Fruit fly (Drosophila melanogaster): ENCODE data around the gene Det.

Det gene

DNA sequence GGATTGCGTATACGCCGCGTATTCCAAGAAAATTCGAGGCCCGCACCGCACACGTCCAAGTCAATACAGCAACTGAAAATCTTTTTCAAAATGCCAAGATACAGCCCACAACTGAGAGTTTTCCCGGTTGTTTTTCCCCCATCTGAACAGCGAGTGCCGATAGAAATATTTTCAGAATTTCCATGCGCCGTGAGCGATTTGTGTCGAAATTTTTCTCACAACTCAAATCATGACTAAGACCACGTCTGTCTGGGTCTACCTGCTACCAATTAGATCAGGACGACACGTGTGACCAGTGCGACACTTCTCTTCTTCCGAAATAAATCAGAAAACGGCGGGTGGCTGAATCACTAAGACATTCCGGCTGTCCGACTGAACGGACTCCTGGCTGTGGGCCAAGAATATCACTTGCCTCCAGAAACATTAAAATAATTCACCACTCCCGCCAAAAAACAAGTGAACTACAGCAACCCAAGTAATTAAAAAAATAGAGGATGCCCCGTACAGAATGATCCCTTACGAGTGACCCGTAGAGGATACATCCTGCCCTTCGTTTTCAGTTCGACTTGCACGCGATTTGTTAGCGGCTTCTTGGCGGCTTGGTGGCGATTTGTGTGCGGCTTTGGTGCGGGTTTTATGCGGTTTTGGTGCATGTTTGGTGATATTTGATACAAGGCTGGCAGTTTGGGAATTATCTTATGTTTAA lies 24.0 kb upstream of the Det start, which contains the start of gene cher:
Gene cher, minus strand, starts transcription at position 51 of the 706 bp plus-strand sequence.
- no peak for TF ChIP-seq h (optimal IDR thresholded peaks at IDR 0.05)
- TF ChIP-seq Sin3A (optimal IDR thresholded peaks at IDR 0.05): no peak
- TF ChIP-seq ttk (optimal IDR thresholded peaks at IDR 0.05): no peak
- TF ChIP-seq Myc (optimal IDR thresholded peaks at IDR 0.05): no peak
- no peak for TF ChIP-seq psq (optimal IDR thresholded peaks at IDR 0.05)
- TF ChIP-seq insv (optimal IDR thresholded peaks at IDR 0.05): no peak

dm6 chr3R:17126838-17127237 lies 22.6 kb upstream of the Det start, which contains the start of the genes CG17477 and CG31269:
CG17477 (minus strand) TSS chr3R:17126938.
CG31269 (plus strand) TSS chr3R:17127126.
- no peak for TF ChIP-seq h (optimal IDR thresholded peaks at IDR 0.05)
- no peak for TF ChIP-seq psq (optimal IDR thresholded peaks at IDR 0.05)
- TF ChIP-seq Myc (optimal IDR thresholded peaks at IDR 0.05): no peak
- no peak for TF ChIP-seq ttk (optimal IDR thresholded peaks at IDR 0.05)
- TF ChIP-seq Sin3A (optimal IDR thresholded peaks at IDR 0.05): no peak
- no peak for TF ChIP-seq insv (optimal IDR thresholded peaks at IDR 0.05)

- no peak for TF ChIP-seq Myc (optimal IDR thresholded peaks at IDR 0.05)
- no peak for TF ChIP-seq Sin3A (optimal IDR thresholded peaks at IDR 0.05)
- no peak for TF ChIP-seq insv (optimal IDR thresholded peaks at IDR 0.05)
- TF ChIP-seq psq (optimal IDR thresholded peaks at IDR 0.05): no peak
- TF ChIP-seq ttk (optimal IDR thresholded peaks at IDR 0.05): no peak
- no peak for TF ChIP-seq h (optimal IDR thresholded peaks at IDR 0.05)
These were observed 21.6 kb upstream of the Det start, which contains the start of gene CG31265 for dm6 chr3R:17127912-17128311. CG31265 (plus strand) TSS chr3R:17128212.

dm6 chr3R:17130326-17130725 lies 19.1 kb upstream of the Det start, which contains the start of gene CG17475:
CG17475 (minus strand) TSS chr3R:17130426.
- TF ChIP-seq ttk (optimal IDR thresholded peaks at IDR 0.05) (no peak), Myc (optimal IDR thresholded peaks at IDR 0.05) (no peak), psq (optimal IDR thresholded peaks at IDR 0.05) (no peak), insv (optimal IDR thresholded peaks at IDR 0.05) (no peak), Sin3A (optimal IDR thresholded peaks at IDR 0.05) (no peak), h (optimal IDR thresholded peaks at IDR 0.05) (no peak)

- no peak for TF ChIP-seq Sin3A (optimal IDR thresholded peaks at IDR 0.05)
- TF ChIP-seq h (optimal IDR thresholded peaks at IDR 0.05): no peak
- TF ChIP-seq insv (optimal IDR thresholded peaks at IDR 0.05): no peak
- no peak for TF ChIP-seq Myc (optimal IDR thresholded peaks at IDR 0.05)
- TF ChIP-seq ttk (optimal IDR thresholded peaks at IDR 0.05): no peak
- TF ChIP-seq psq (optimal IDR thresholded peaks at IDR 0.05): no peak
These were observed 17.3 kb upstream of the Det start, which contains the start of the genes CG4053 and CG31266 for dm6 chr3R:17132098-17132712. CG4053 (minus strand) TSS chr3R:17132198. CG31266 (plus strand) TSS chr3R:17132662.

- TF ChIP-seq insv (optimal IDR thresholded peaks at IDR 0.05) (no peak), psq (optimal IDR thresholded peaks at IDR 0.05) (no peak), Myc (optimal IDR thresholded peaks at IDR 0.05) (no peak), h (optimal IDR thresholded peaks at IDR 0.05) (no peak), ttk (optimal IDR thresholded peaks at IDR 0.05) (no peak), Sin3A (optimal IDR thresholded peaks at IDR 0.05) (no peak)
These were observed 15.6 kb upstream of the Det start, which contains the start of gene CG31267 for dm6 chr3R:17133897-17134296. CG31267 (plus strand) TSS chr3R:17134197.

dm6 chr3R:17135747-17136146 lies 13.7 kb upstream of the Det start, which contains the start of gene CG5246:
CG5246 (plus strand) TSS chr3R:17136111.
- TF ChIP-seq insv (optimal IDR thresholded peaks at IDR 0.05): no peak
- TF ChIP-seq ttk (optimal IDR thresholded peaks at IDR 0.05): no peak

DNA sequence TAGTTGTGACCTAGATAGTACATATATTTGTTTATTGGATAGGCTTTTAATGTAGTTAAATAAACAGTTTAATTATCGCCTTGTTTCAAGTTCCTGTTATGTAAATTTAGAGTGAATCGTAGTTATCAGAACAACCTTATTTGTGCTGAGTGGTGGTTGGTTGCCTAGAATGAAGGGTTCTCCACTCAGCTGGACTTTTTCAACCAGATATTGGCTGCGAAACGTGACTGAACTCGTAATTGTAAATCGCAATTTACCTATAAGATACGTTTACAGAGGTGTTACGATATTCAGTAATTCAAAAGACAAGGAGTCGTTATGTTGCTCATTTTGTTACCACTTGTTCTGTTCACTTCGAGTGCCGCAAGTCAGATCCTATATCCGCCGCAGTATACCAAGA lies 11.9 kb upstream of the Det start, which contains the start of gene CG5255:
Gene CG5255, plus strand, starts transcription at position 301 of the 400 bp plus-strand sequence.
- TF ChIP-seq Myc (optimal IDR thresholded peaks at IDR 0.05) (no peak), Sin3A (optimal IDR thresholded peaks at IDR 0.05) (no peak), h (optimal IDR thresholded peaks at IDR 0.05) (no peak), ttk (optimal IDR thresholded peaks at IDR 0.05) (no peak), insv (optimal IDR thresholded peaks at IDR 0.05) (no peak), psq (optimal IDR thresholded peaks at IDR 0.05) (no peak)

DNA sequence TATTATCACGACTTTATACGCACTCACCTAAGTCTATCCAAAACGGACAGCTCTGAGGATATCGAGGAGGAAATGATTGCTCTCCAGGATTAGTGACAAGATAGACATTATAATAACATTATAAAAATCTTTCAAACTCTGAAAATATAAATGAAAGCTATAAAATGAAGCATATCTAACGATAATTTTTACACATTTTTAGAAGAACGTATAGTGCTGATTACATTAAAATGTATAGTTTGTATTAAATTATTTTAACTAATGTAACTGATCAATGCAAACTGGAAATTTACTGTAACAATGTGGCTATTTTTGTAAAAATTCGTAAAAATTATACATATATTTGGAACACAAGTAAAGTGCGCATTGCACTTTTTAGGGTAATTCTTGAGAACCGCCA lies 10.8 kb upstream of the Det start, which contains the start of gene CG5265:
Gene CG5265, plus strand, starts transcription at position 301 of the 400 bp plus-strand sequence.
- TF ChIP-seq Sin3A (optimal IDR thresholded peaks at IDR 0.05) (no peak), h (optimal IDR thresholded peaks at IDR 0.05) (no peak), insv (optimal IDR thresholded peaks at IDR 0.05) (no peak), Myc (optimal IDR thresholded peaks at IDR 0.05) (no peak), psq (optimal IDR thresholded peaks at IDR 0.05) (no peak), ttk (optimal IDR thresholded peaks at IDR 0.05) (no peak)

dm6 chr3R:17142304-17142703 lies 7.2 kb upstream of the Det start, which contains the start of gene TwdlW:
TwdlW (minus strand) TSS chr3R:17142404.
- TF ChIP-seq ttk (optimal IDR thresholded peaks at IDR 0.05) (no peak), psq (optimal IDR thresholded peaks at IDR 0.05) (no peak), insv (optimal IDR thresholded peaks at IDR 0.05) (no peak), Sin3A (optimal IDR thresholded peaks at IDR 0.05) (no peak), Myc (optimal IDR thresholded peaks at IDR 0.05) (no peak), h (optimal IDR thresholded peaks at IDR 0.05) (no peak)

- TF ChIP-seq h (optimal IDR thresholded peaks at IDR 0.05): no peak
These were observed 1.7 kb upstream of the Det start for dm6 chr3R:17147647-17148244.

DNA sequence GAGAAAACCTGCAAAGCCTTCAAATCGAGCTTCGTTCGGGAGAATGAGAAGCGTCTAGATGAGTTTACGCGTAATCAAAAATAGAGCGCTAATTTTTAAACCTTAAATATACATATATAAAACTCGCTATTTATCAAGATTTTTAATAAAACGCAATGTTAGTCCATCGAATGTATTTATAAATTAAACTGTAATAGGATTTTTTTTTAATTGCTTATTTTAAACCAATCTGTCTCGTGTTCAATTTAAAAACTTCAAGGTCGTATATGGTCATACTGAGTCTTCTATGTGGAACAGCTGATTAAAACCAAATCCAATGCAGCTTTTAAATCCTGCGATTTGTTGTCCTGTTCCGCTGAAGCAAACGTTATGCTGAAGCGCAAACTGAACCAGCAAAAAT lies 820 bp downstream of the Det start, which contains the start of gene Smug:
Gene Smug, plus strand, starts transcription at position 301 of the 400 bp plus-strand sequence.
- no peak for TF ChIP-seq Myc (optimal IDR thresholded peaks at IDR 0.05)
- TF ChIP-seq h (optimal IDR thresholded peaks at IDR 0.05): no peak
- no peak for TF ChIP-seq ttk (optimal IDR thresholded peaks at IDR 0.05)
- no peak for TF ChIP-seq Sin3A (optimal IDR thresholded peaks at IDR 0.05)
- TF ChIP-seq insv (optimal IDR thresholded peaks at IDR 0.05): no peak
- no peak for TF ChIP-seq psq (optimal IDR thresholded peaks at IDR 0.05)
